Worm (Caenorhabditis elegans) whole organism, L4 larva: ENCODE measurements around the gene cyn-11.

Experiments
- F49E8.2 ChIP-seq: sonication (generic microtip); optimal IDR thresholded peaks from 2 replicates; lab custom pipeline; 2016; ENCODE audit warnings: missing compliant biosample characterization, mild to moderate bottlenecking, missing genetic modification characterization, borderline replicate concordance
- R02D3.7 ChIP-seq: fragments of 150-350 bp; sonication (generic microtip); optimal IDR thresholded peaks from 3 replicates; lab custom pipeline; 2014; ENCODE audit warnings: missing biosample characterization, missing genetic modification characterization
- T26A8.4 ChIP-seq: fragments of 200-800 bp; sonication (Bioruptor generic); IDR thresholded peaks from 2 replicates; pipeline ENCODE4 v1.3.6; 2022; ENCODE audit warnings: missing genetic modification characterization, missing compliant biosample characterization
- Y5F2A.4 ChIP-seq: fragments of 200-800 bp; sonication (Bioruptor generic); optimal IDR thresholded peaks from 2 replicates; lab custom pipeline; 2018; ENCODE audit warnings: mild to moderate bottlenecking, missing genetic modification characterization, missing compliant biosample characterization
- ZK337.2 ChIP-seq: fragments of 200-800 bp; sonication (Bioruptor generic); IDR thresholded peaks from 2 replicates; pipeline ENCODE4 v1.3.6; 2022; ENCODE audit warnings: missing genetic modification reagents, missing genetic modification characterization, missing compliant biosample characterization
- aha-1 ChIP-seq: fragments of 150-350 bp; peaks from one replicate; lab custom pipeline; 2014; ENCODE audit warnings: missing biosample characterization, missing genetic modification characterization
- attf-4 ChIP-seq: sonication (generic microtip); optimal IDR thresholded peaks from 3 replicates; lab custom pipeline; 2017; ENCODE audit warnings: missing biosample characterization, missing genetic modification characterization
- ceh-44 ChIP-seq: fragments of 200-800 bp; sonication (Bioruptor generic); IDR thresholded peaks from 2 replicates; pipeline ENCODE4 v1.3.6; 2022; ENCODE audit warnings: missing genetic modification reagents, missing genetic modification characterization, missing compliant biosample characterization
- ceh-82 ChIP-seq: sonication (generic microtip); optimal IDR thresholded peaks from 2 replicates; lab custom pipeline; 2017; ENCODE audit warnings: missing biosample characterization, missing genetic modification characterization
- ces-1 ChIP-seq: fragments of 150-350 bp; sonication (generic microtip); optimal IDR thresholded peaks from 4 replicates; lab custom pipeline; 2014; ENCODE audit warnings: missing biosample characterization, missing genetic modification reagents, missing genetic modification characterization
- daf-12 ChIP-seq: fragments of 150-350 bp; optimal IDR thresholded peaks from 2 replicates; lab custom pipeline; 2014; ENCODE audit warnings: missing biosample characterization, missing genetic modification reagents, missing genetic modification characterization
- daf-16 ChIP-seq, 3 experiments: sonication (generic microtip); optimal IDR thresholded peaks; 2 replicates each; lab custom pipeline; 2016 to 2017; ENCODE audit warnings: missing genetic modification characterization in 3 of 3, missing genetic modification reagents in 3 of 3, mild to moderate bottlenecking in 2 of 3, missing compliant biosample characterization in 2 of 3, missing biosample characterization in 1 of 3, moderate library complexity in 1 of 3
- daf-19 ChIP-seq: fragments of 200-800 bp; sonication (Bioruptor generic); conservative IDR thresholded peaks from 2 replicates; pipeline ENCODE4 v1.3.6; 2022; ENCODE audit warnings: missing genetic modification characterization, missing compliant biosample characterization
- daf-8 ChIP-seq: fragments of 200-800 bp; sonication (Bioruptor generic); IDR thresholded peaks from 2 replicates; pipeline ENCODE4 v1.3.6; 2022; ENCODE audit warnings: missing genetic modification characterization, missing compliant biosample characterization
- dpl-1 ChIP-seq: fragments of 150-350 bp; optimal IDR thresholded peaks from 2 replicates; lab custom pipeline; 2014; ENCODE audit warnings: missing biosample characterization, missing genetic modification reagents, missing genetic modification characterization
- egl-43 ChIP-seq: fragments of 200-800 bp; sonication (Bioruptor generic); IDR thresholded peaks from 2 replicates; pipeline ENCODE4 v1.3.6; 2022; ENCODE audit warnings: missing genetic modification reagents, missing genetic modification characterization, missing compliant biosample characterization
- gei-8 ChIP-seq: fragments of 200-800 bp; sonication (Bioruptor generic); optimal IDR thresholded peaks from 2 replicates; lab custom pipeline; 2018; ENCODE audit warnings: mild to moderate bottlenecking, missing genetic modification characterization, missing compliant biosample characterization
- hif-1 ChIP-seq, 2 experiments: sonication (generic microtip); optimal IDR thresholded peaks; 2 replicates each; lab custom pipeline; 2016 to 2017; ENCODE audit warnings: missing compliant biosample characterization in 2 of 2, missing genetic modification characterization in 2 of 2, missing genetic modification reagents in 2 of 2, missing genotype in 2 of 2, mild to moderate bottlenecking in 1 of 2
- hlh-11 ChIP-seq: fragments of 200-800 bp; sonication (Bioruptor generic); optimal IDR thresholded peaks from 2 replicates; lab custom pipeline; 2018; ENCODE audit warnings: mild to moderate bottlenecking, missing genetic modification characterization, missing compliant biosample characterization
- hlh-30 ChIP-seq: sonication (generic microtip); optimal IDR thresholded peaks from 2 replicates; lab custom pipeline; 2017; ENCODE audit warnings: antibody characterized with exemption, mild to moderate bottlenecking, missing genetic modification characterization, missing compliant biosample characterization; ENCODE audit not compliant: insufficient read depth
- lin-38 ChIP-seq: fragments of 200-800 bp; sonication (Bioruptor generic); IDR thresholded peaks from 2 replicates; pipeline ENCODE4 v1.3.6; 2022; ENCODE audit warnings: missing genetic modification reagents, missing genetic modification characterization, missing compliant biosample characterization
- lir-3 ChIP-seq: sonication (generic microtip); optimal IDR thresholded peaks from 2 replicates; lab custom pipeline; 2016; ENCODE audit warnings: mild to moderate bottlenecking, missing genetic modification characterization, missing compliant biosample characterization
- madf-9 ChIP-seq: fragments of 200-800 bp; sonication (Bioruptor generic); conservative IDR thresholded peaks from 2 replicates; pipeline ENCODE4 v1.3.6; 2022; ENCODE audit warnings: missing genetic modification reagents, missing genetic modification characterization, missing compliant biosample characterization
- mdl-1 ChIP-seq, 2 experiments: fragments of 150-350 bp in 1 of 2; sonication (generic microtip) in 1 of 2; optimal IDR thresholded peaks; 2 replicates each; lab custom pipeline; 2014 to 2017; ENCODE audit warnings: missing biosample characterization in 2 of 2, missing genetic modification characterization in 2 of 2
- mdt-29 ChIP-seq: fragments of 200-800 bp; sonication (Bioruptor generic); IDR thresholded peaks from 2 replicates; pipeline ENCODE4 v1.3.6; 2022; ENCODE audit warnings: missing genetic modification reagents, missing genetic modification characterization, missing compliant biosample characterization
- mxl-3 ChIP-seq: fragments of 200-800 bp; sonication (Bioruptor generic); optimal IDR thresholded peaks from 2 replicates; lab custom pipeline; 2018; ENCODE audit warnings: mild to moderate bottlenecking, missing genetic modification characterization, missing compliant biosample characterization
- nhr-25 ChIP-seq: sonication (generic microtip); optimal IDR thresholded peaks from 2 replicates; lab custom pipeline; 2017; ENCODE audit warnings: missing genetic modification characterization, mild to moderate bottlenecking, missing compliant biosample characterization, antibody characterized with exemption, moderate library complexity, borderline replicate concordance; ENCODE audit not compliant: insufficient read depth
- nhr-28 ChIP-seq: fragments of 150-350 bp; optimal IDR thresholded peaks from 2 replicates; lab custom pipeline; 2014; ENCODE audit warnings: missing biosample characterization, missing genetic modification characterization
- nhr-41 ChIP-seq: fragments of 200-800 bp; sonication (Bioruptor generic); IDR thresholded peaks from 2 replicates; pipeline ENCODE4 v1.3.6; 2022; ENCODE audit warnings: missing genetic modification reagents, missing genetic modification characterization, missing compliant biosample characterization
- nhr-48 ChIP-seq: sonication (generic microtip); optimal IDR thresholded peaks from 2 replicates; lab custom pipeline; 2016; ENCODE audit warnings: mild to moderate bottlenecking, missing genetic modification characterization, missing compliant biosample characterization
- nhr-6 ChIP-seq: fragments of 150-350 bp; optimal IDR thresholded peaks from 2 replicates; lab custom pipeline; 2014; ENCODE audit warnings: missing biosample characterization, missing genetic modification characterization
- nhr-77 ChIP-seq: fragments of 150-350 bp; optimal IDR thresholded peaks from 2 replicates; lab custom pipeline; 2014; ENCODE audit warnings: missing biosample characterization, missing genetic modification characterization
- sdz-12 ChIP-seq: fragments of 200-800 bp; sonication (Bioruptor generic); optimal IDR thresholded peaks from 2 replicates; lab custom pipeline; 2018; ENCODE audit warnings: mild to moderate bottlenecking, missing genetic modification characterization, missing compliant biosample characterization
- snpc-4 ChIP-seq: fragments of 150-350 bp; optimal IDR thresholded peaks from 2 replicates; lab custom pipeline; 2014; ENCODE audit warnings: missing biosample characterization, missing genetic modification characterization
- tag-97 ChIP-seq: fragments of 200-800 bp; sonication (Bioruptor generic); IDR thresholded peaks from 2 replicates; pipeline ENCODE4 v1.3.6; 2022; ENCODE audit warnings: missing genetic modification characterization, missing compliant biosample characterization
- unc-62 ChIP-seq, 3 experiments: fragments of 150-350 bp in 1 of 3; sonication (generic microtip); optimal IDR thresholded peaks in 2 of 3; peaks in 1 of 3; 1 replicate in 1 of 3; 2 replicates in 2 of 3; lab custom pipeline; 2014 to 2017; ENCODE audit warnings: missing biosample characterization in 3 of 3, missing genetic modification characterization in 3 of 3, missing genetic modification reagents in 3 of 3, missing genotype in 1 of 3
- vab-7 ChIP-seq: fragments of 200-800 bp; sonication (Bioruptor generic); IDR thresholded peaks from 2 replicates; pipeline ENCODE4 v1.3.6; 2022; ENCODE audit warnings: missing genetic modification reagents, missing genetic modification characterization, missing compliant biosample characterization
- zfp-3 ChIP-seq: fragments of 200-800 bp; sonication (Bioruptor generic); conservative IDR thresholded peaks from 2 replicates; pipeline ENCODE4 v1.3.6; 2022; ENCODE audit warnings: missing genetic modification reagents, missing genetic modification characterization, missing compliant biosample characterization
- ztf-7 ChIP-seq: fragments of 150-350 bp; optimal IDR thresholded peaks from 2 replicates; lab custom pipeline; 2014; ENCODE audit warnings: missing biosample characterization, missing genetic modification characterization

Gene cyn-11

DNA sequence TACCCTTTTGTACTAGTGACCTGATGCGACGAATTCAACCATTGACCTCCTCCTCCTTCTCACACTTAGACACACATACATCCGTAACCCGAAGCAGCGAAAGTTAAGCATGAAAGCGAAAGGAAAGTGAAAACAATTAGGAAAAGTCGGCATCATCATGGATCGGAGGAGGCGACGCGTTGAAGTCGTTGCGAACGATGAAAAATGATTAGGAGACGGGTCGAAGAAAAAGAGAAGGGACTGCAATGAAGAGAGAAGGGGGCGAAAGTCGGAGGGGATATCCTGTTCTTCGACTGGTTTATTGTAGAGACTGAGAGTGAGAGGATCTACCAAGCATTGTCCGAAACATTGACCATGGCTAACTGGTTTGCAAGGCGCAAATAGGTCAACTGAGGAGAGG lies 35.0 kb upstream of the cyn-11 start:
- no peak for TF ChIP-seq ceh-44 (GFP tag; lab: Robert Waterston, UW)
- TF ChIP-seq aha-1 (tag; lab: Kevin White, UChicago) = peak; percentile 92
- no peak for TF ChIP-seq daf-19 (GFP tag; lab: Robert Waterston, UW)
- no peak for TF ChIP-seq F49E8.2 (tag; lab: Kevin White, UChicago)
- peak in 1 of 2 experiments; percentile 47 for TF ChIP-seq unc-62 (GFP tag; optimal IDR thresholded peaks at IDR 0.05 in 1 of 2; lab: Kevin White, UChicago)
- TF ChIP-seq unc-62 (tag; optimal IDR thresholded peaks at IDR 0.05; lab: Kevin White, UChicago) = no peak
- peak; percentile 55 for TF ChIP-seq nhr-48 (tag; lab: Kevin White, UChicago)
- peak; percentile 66 for TF ChIP-seq hlh-11 (tag; lab: Kevin White, UChicago)
- peak; percentile 35 for TF ChIP-seq nhr-28 (tag; lab: Kevin White, UChicago)
- TF ChIP-seq mxl-3 (GFP tag; lab: Kevin White, UChicago) = peak; percentile 46
- TF ChIP-seq mdl-1 (tag; optimal IDR thresholded peaks at IDR 0.05; lab: Kevin White, UChicago) = peak in 1 of 2 experiments; percentile 63

DNA sequence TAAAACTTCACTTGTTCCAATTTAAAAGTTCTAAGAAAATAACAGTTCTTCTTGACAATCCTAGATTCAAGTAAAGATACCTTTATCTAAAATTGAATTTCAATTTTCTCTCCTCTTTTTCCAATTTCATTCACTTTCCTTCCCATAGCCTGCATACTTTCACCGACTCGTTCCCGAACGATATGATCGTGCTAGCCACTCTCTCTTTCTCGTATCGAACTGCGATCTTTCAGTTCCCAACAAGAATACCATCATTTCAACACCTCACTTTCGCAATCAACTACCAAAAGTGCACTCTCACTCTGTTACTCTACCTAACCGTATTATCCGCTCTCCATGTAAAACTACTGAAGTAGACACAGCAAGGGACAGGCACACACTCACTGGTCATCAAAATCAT lies 34.0 kb upstream of the cyn-11 start:
- TF ChIP-seq lin-38 (GFP tag; lab: Robert Waterston, UW) (no peak), sdz-12 (no peak), lir-3 (tag; lab: Kevin White, UChicago) (no peak), nhr-77 (tag; lab: Kevin White, UChicago) (no peak), nhr-6 (tag; lab: Kevin White, UChicago) (no peak), ceh-82 (tag; lab: Kevin White, UChicago) (no peak), nhr-41 (GFP tag; lab: Robert Waterston, UW) (no peak), snpc-4 (tag; lab: Kevin White, UChicago) (no peak), ceh-44 (GFP tag; lab: Robert Waterston, UW) (no peak), Y5F2A.4 (GFP tag; lab: Kevin White, UChicago) (no peak), attf-4 (tag; lab: Kevin White, UChicago) (no peak), ZK337.2 (no peak), dpl-1 (GFP tag; lab: Kevin White, UChicago) (no peak), ces-1 (GFP tag; lab: Kevin White, UChicago) (no peak), egl-43 (GFP tag; lab: Robert Waterston, UW) (no peak)

DNA sequence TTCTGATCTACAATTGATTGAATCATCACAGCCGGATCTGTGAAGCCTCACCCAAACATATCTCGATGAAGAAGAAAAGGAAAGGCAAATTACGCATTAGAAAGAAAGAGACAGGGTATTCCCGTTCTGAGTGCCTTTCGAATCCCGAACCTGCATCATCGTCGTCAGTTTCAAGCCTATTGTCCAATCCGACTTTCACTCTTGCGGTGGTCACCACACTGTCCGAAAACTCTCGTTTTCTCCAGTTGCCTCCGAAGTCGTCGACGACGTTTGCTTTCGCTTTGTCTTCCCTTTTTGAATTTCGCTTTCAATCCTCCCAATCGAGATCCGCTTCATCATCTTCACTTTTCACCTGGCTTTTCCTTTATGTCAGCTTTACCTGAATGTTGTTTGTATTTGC lies 33.0 kb upstream of the cyn-11 start:
- TF ChIP-seq mxl-3 (GFP tag; lab: Kevin White, UChicago) (peak; percentile 18), unc-62 (GFP tag; optimal IDR thresholded peaks at IDR 0.05 in 1 of 2; lab: Kevin White, UChicago) (peak in 1 of 2 experiments; percentile 66), unc-62 (tag; optimal IDR thresholded peaks at IDR 0.05; lab: Kevin White, UChicago) (no peak), nhr-6 (tag; lab: Kevin White, UChicago) (no peak), hlh-11 (tag; lab: Kevin White, UChicago) (peak; percentile 40)

DNA sequence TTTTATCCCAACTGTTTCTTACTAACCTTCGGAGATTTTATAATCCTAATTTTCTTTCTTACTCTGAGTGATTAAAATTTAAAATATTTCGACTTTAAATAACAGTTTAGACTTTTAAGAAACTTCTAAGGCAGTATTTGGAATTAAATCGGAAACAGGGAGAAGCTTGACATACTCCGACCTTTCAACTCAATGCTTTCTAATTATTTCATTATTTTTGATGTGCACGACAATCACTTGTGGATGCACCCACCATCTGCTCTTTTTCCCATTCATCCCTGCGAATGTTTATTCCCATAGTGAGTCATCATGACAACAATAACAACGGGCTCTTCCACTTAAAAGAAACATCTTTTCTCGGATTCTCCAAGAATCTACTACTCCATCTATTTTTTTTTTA lies 32.6 kb upstream of the cyn-11 start:
- TF ChIP-seq tag-97 (GFP tag; lab: Robert Waterston, UW) = no peak
- no peak for TF ChIP-seq madf-9 (GFP tag; lab: Robert Waterston, UW)
- no peak for TF ChIP-seq daf-16 (GFP tag; optimal IDR thresholded peaks at IDR 0.05; lab: Kevin White, UChicago)
- TF ChIP-seq daf-16 (tag; optimal IDR thresholded peaks at IDR 0.05; lab: Kevin White, UChicago) = no peak

DNA sequence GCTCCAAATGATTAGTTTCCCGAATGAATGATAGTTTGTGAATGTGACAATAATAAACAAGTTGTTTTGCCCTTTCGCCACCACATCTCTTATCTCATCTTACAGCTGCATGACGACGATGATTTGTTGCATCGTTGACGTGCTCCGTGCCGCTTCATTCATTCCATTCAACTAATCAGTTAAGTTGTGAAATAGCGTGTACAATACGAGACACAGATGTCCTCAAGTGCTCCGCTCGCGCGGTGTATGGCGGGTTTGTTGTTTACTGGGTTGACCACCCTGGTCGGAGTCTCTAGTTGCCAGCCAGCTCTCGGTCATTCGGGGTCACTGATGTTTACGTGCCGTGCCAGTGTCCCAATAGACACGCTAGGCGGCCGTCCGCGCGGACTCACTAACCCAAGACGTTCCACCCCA lies 31.9 kb upstream of the cyn-11 start:
- TF ChIP-seq tag-97 (GFP tag; lab: Robert Waterston, UW) = no peak
- no peak for TF ChIP-seq R02D3.7
- peak; percentile 7 for TF ChIP-seq mxl-3 (GFP tag; lab: Kevin White, UChicago)
- 0 out of 2 replicates have a peak, but pooled peaks have one; percentile 11 for TF ChIP-seq daf-19 (GFP tag; lab: Robert Waterston, UW)
- TF ChIP-seq daf-16 (GFP tag; optimal IDR thresholded peaks at IDR 0.05; lab: Kevin White, UChicago) = peak in 1 of 2 experiments; percentile 82
- peak; percentile 98 for TF ChIP-seq daf-16 (tag; optimal IDR thresholded peaks at IDR 0.05; lab: Kevin White, UChicago)
- peak in 1 of 2 experiments; percentile 33 for TF ChIP-seq hif-1 (tag; optimal IDR thresholded peaks at IDR 0.05; lab: Kevin White, UChicago)
- peak; percentile 33 for TF ChIP-seq hlh-11 (tag; lab: Kevin White, UChicago)
- TF ChIP-seq vab-7 (GFP tag; lab: Robert Waterston, UW) = no peak
- TF ChIP-seq egl-43 (GFP tag; lab: Robert Waterston, UW) = 0 out of 2 replicates have a peak, but pooled peaks have one; percentile 71
- no peak for TF ChIP-seq lin-38 (GFP tag; lab: Robert Waterston, UW)
- TF ChIP-seq nhr-25 (tag; lab: Kevin White, UChicago) = no peak
- TF ChIP-seq mdt-29 (GFP tag; lab: Robert Waterston, UW) = no peak
- TF ChIP-seq ztf-7 (tag; lab: Kevin White, UChicago) = peak; percentile 10
- no peak for TF ChIP-seq gei-8 (GFP tag; lab: Kevin White, UChicago)
- no peak for TF ChIP-seq zfp-3 (GFP tag; lab: Robert Waterston, UW)
- peak; percentile 38 for TF ChIP-seq nhr-28 (tag; lab: Kevin White, UChicago)
- TF ChIP-seq hlh-30 (tag; lab: Kevin White, UChicago) = peak; percentile 31
- peak; percentile 14; the same call in 1 of the 2 replicates for TF ChIP-seq T26A8.4
- no peak for TF ChIP-seq daf-8 (GFP tag; lab: Robert Waterston, UW)
- no peak for TF ChIP-seq daf-12 (tag; lab: Kevin White, UChicago)
